Fruit fly (Drosophila melanogaster): Measurements from ENCODE around the gene Nubp2.

Gene Nubp2

dm6 chr3L:20493417-20494261, 32.7 kb upstream of the Nubp2 start (continued):
- TF ChIP-seq odd (GFP tag; optimal IDR thresholded peaks at IDR 0.05) (peak; percentile 27), CTCF (GFP tag; optimal IDR thresholded peaks at IDR 0.05) (peak; percentile 40), CG8388 (GFP tag; optimal IDR thresholded peaks at IDR 0.05) (peak; percentile 71), CG4404 (GFP tag; IDR thresholded peaks at IDR 0.05) (peak; percentile 50), CG4424 (GFP tag; optimal IDR thresholded peaks at IDR 0.05) (peak; percentile 39), onecut (GFP tag; IDR thresholded peaks at IDR 0.05) (peak; percentile 43), Dref (GFP tag; IDR thresholded peaks at IDR 0.05) (no peak), esg (GFP tag; conservative IDR thresholded peaks at IDR 0.05) (peak; percentile 64), pnt (GFP tag; optimal IDR thresholded peaks at IDR 0.05) (no peak), HLH3B (GFP tag; IDR thresholded peaks at IDR 0.05) (peak; percentile 81), Nf-YC (tag; optimal IDR thresholded peaks at IDR 0.05) (peak; percentile 35), nerfin-1 (tag; optimal IDR thresholded peaks at IDR 0.05) (peak; percentile 15), gsb (GFP tag; IDR thresholded peaks at IDR 0.05) (0 out of 2 replicates have a peak, but pooled peaks have one; percentile 41), p53 (GFP tag; optimal IDR thresholded peaks at IDR 0.05) (no peak), schlank (tag; optimal IDR thresholded peaks at IDR 0.05) (no peak), Poxn (GFP tag; IDR thresholded peaks at IDR 0.05) (0 out of 2 replicates have a peak, but pooled peaks have one; percentile 34), toy (GFP tag; IDR thresholded peaks at IDR 0.05) (0 out of 2 replicates have a peak, but pooled peaks have one; percentile 33), CG14050 (GFP tag; IDR thresholded peaks at IDR 0.05) (peak; percentile 67), CG14860 (GFP tag; IDR thresholded peaks at IDR 0.05; ENCODE audit: partially characterized antibody) (no peak), CG6272 (GFP tag; IDR thresholded peaks at IDR 0.05) (no peak), CG11085 (GFP tag; IDR thresholded peaks at IDR 0.05) (peak; percentile 58; the same call in 1 of the 2 replicates), lola (GFP tag; optimal IDR thresholded peaks at IDR 0.05) (peak in 1 of 3 experiments; percentile 20), Bgb (GFP tag; IDR thresholded peaks at IDR 0.05; ENCODE audit: partially characterized antibody) (no peak), Atf6 (GFP tag; IDR thresholded peaks at IDR 0.05) (peak; percentile 88), br (optimal IDR thresholded peaks at IDR 0.05) (no peak), Awh (GFP tag; IDR thresholded peaks at IDR 0.05) (peak; percentile 56), CG2889 (GFP tag; IDR thresholded peaks at IDR 0.05) (no peak), Deaf1 (tag; optimal IDR thresholded peaks at IDR 0.05) (peak; percentile 74), CG2199 (GFP tag; IDR thresholded peaks at IDR 0.05) (no peak), Ptx1 (GFP tag; IDR thresholded peaks at IDR 0.05) (peak; percentile 87), CG10147 (GFP tag; optimal IDR thresholded peaks at IDR 0.05) (peak; percentile 76), Rfx (GFP tag; IDR thresholded peaks at IDR 0.05) (peak; percentile 83), sob (GFP tag; IDR thresholded peaks at IDR 0.05) (peak; percentile 83), CG9797 (GFP tag; optimal IDR thresholded peaks at IDR 0.05) (no peak), CG11093 (GFP tag; IDR thresholded peaks at IDR 0.05) (peak; percentile 32; the same call in 1 of the 3 replicates), Oli (tag; optimal IDR thresholded peaks at IDR 0.05) (peak; percentile 78), CG30020 (tag; optimal IDR thresholded peaks at IDR 0.05) (no peak), zf30C (GFP tag; optimal IDR thresholded peaks at IDR 0.05) (no peak), ap (GFP tag; IDR thresholded peaks at IDR 0.05) (peak; percentile 56), Stat92E (GFP tag; optimal IDR thresholded peaks at IDR 0.05) (no peak), trem (tag; optimal IDR thresholded peaks at IDR 0.05) (peak; percentile 9), CG9876 (GFP tag; optimal IDR thresholded peaks at IDR 0.05) (no peak), CG10431 (GFP tag; optimal IDR thresholded peaks at IDR 0.05) (peak; percentile 37), mam (GFP tag; optimal IDR thresholded peaks at IDR 0.05) (peak; percentile 55), Ravus (GFP tag; IDR thresholded peaks at IDR 0.05) (no peak), MESR4 (GFP tag; optimal IDR thresholded peaks at IDR 0.05) (no peak), CG3838 (GFP tag; optimal IDR thresholded peaks at IDR 0.05) (peak; percentile 37), dpn (GFP tag; optimal IDR thresholded peaks at IDR 0.05) (peak; percentile 2 to 58), tap (tag; optimal IDR thresholded peaks at IDR 0.05) (peak; percentile 72), Neu2 (GFP tag; optimal IDR thresholded peaks at IDR 0.05; ENCODE audit: borderline replicate concordance) (no peak)

Measured in whole organism, embryonic.